Worm (Caenorhabditis elegans): ENCODE results near the gene F08H9.3.

Gene F08H9.3

ce11 chrV:14427069-14427825, 35.9 kb downstream of the F08H9.3 start:
- TF ChIP-seq chd-7 (tag; optimal IDR thresholded peaks at IDR 0.05) (no peak), Y67H2A.10 (GFP tag; conservative IDR thresholded peaks at IDR 0.05) (no peak), F33H1.4 (GFP tag; IDR thresholded peaks at IDR 0.05) (no peak)

DNA sequence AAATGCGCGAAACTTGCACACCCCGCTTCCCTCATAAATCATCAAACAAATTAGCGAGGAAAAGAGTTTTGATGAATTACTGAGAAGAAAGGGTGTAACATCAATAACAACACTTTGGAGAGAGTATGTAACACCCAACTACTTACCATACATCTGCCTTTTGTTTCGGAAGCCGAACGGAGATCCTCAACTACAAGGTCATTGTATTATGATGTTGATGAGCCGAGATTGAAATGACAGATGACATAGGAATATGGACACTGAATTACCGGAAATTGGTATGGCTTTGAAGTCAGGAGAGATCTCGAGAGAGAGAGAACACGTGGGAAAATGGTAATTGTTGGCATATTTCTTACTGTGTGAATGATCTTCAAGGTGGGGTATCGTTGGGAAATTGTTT, 37.1 kb downstream of the F08H9.3 start:
- TF ChIP-seq T26A5.8 (tag; optimal IDR thresholded peaks at IDR 0.05) (no peak), lin-40 (tag; optimal IDR thresholded peaks at IDR 0.05) (no peak), akir-1 (GFP tag; optimal IDR thresholded peaks at IDR 0.05) (no peak), rcor-1 (GFP tag; IDR thresholded peaks at IDR 0.05) (no peak), ZK185.1 (tag; optimal IDR thresholded peaks at IDR 0.05; ENCODE audit: poor library complexity, severe bottlenecking) (no peak)

- TF ChIP-seq attf-6 (GFP tag; IDR thresholded peaks at IDR 0.05) (no peak), ceh-100 (GFP tag; IDR thresholded peaks at IDR 0.05) (peak; percentile 78), mcd-1 (GFP tag; IDR thresholded peaks at IDR 0.05) (0 out of 2 replicates have a peak, but pooled peaks have one; percentile 20), atf-7 (tag; optimal IDR thresholded peaks at IDR 0.05) (no peak), nfya-1 (tag; optimal IDR thresholded peaks at IDR 0.05; ENCODE audit: borderline replicate concordance, insufficient read depth) (no peak), zim-3 (tag; optimal IDR thresholded peaks at IDR 0.05) (no peak), Y95B8A.8 (GFP tag; IDR thresholded peaks at IDR 0.05) (no peak), tbx-9 (tag; optimal IDR thresholded peaks at IDR 0.05; ENCODE audit: borderline replicate concordance) (no peak), egl-18 (GFP tag; IDR thresholded peaks at IDR 0.05) (no peak), let-607 (tag; optimal IDR thresholded peaks at IDR 0.05) (no peak), B0261.1 (tag; optimal IDR thresholded peaks at IDR 0.05) (no peak), attf-5 (GFP tag; optimal IDR thresholded peaks at IDR 0.05) (no peak), egrh-3 (GFP tag; IDR thresholded peaks at IDR 0.05) (no peak), ama-1 (optimal IDR thresholded peaks at IDR 0.05) (no peak), ama-1 (GFP tag; optimal IDR thresholded peaks at IDR 0.05) (no peak), unc-130 (GFP tag; optimal IDR thresholded peaks at IDR 0.05) (no peak), rpc-1 (optimal IDR thresholded peaks at IDR 0.05) (peak; percentile 11), rpc-1 (tag; optimal IDR thresholded peaks at IDR 0.05) (no peak), dpff-1 (tag; optimal IDR thresholded peaks at IDR 0.05) (no peak), hlh-26 (GFP tag; conservative IDR thresholded peaks at IDR 0.05) (no peak), bed-2 (GFP tag; IDR thresholded peaks at IDR 0.05) (no peak), nhr-120 (GFP tag; IDR thresholded peaks at IDR 0.05) (no peak), ets-4 (GFP tag; optimal IDR thresholded peaks at IDR 0.05) (no peak), lag-1 (GFP tag; IDR thresholded peaks at IDR 0.05) (no peak), madf-6 (GFP tag; IDR thresholded peaks at IDR 0.05) (peak; percentile 31; the same call in 1 of the 2 replicates), F23B12.7 (tag; optimal IDR thresholded peaks at IDR 0.05; ENCODE audit: insufficient read depth) (no peak), snpc-3.4 (tag; optimal IDR thresholded peaks at IDR 0.05) (peak; percentile 14)
Observed at ce11 chrV:14424958-14425492, 38.1 kb downstream of the F08H9.3 start, which contains the start of gene rrsr-1. TSS of gene rrsr-1 (minus strand) at chrV:14425008.

Measured in whole organism, young adult.